Fruit fly (Drosophila melanogaster) whole organism, wandering third instar larva: ENCODE results near the gene Tbcd.

Experiments
- Abd-B ChIP-seq: fragments of >200 bp; optimal IDR thresholded peaks from 2 replicates; lab custom pipeline; 2017; ENCODE audit warnings: missing biosample characterization, missing genetic modification characterization
- CG32264 ChIP-seq: fragments of 200-800 bp; sonication (Bioruptor generic); optimal IDR thresholded peaks from 2 replicates; lab custom pipeline; 2016; ENCODE audit warnings: missing biosample characterization, missing genetic modification characterization
- CG9705 ChIP-seq: fragments of 200-800 bp; sonication (Bioruptor generic); optimal IDR thresholded peaks from 2 replicates; lab custom pipeline; 2018; ENCODE audit warnings: missing biosample characterization, mild to moderate bottlenecking, missing genetic modification characterization
- CrebA ChIP-seq: fragments of 200-800 bp; sonication (Bioruptor generic); optimal IDR thresholded peaks from 2 replicates; lab custom pipeline; 2016; ENCODE audit warnings: missing biosample characterization, mild to moderate bottlenecking, missing genetic modification characterization, borderline replicate concordance
- Dfd ChIP-seq: fragments of >200 bp; optimal IDR thresholded peaks from 2 replicates; lab custom pipeline; 2017; ENCODE audit warnings: missing biosample characterization, missing genetic modification characterization
- Dif ChIP-seq: fragments of 200-275, 200-300 bp; sonication (Bioruptor generic); optimal IDR thresholded peaks from 2 replicates; lab custom pipeline; 2018; ENCODE audit warnings: missing biosample characterization, missing genetic modification characterization; ENCODE audit not compliant: partially characterized antibody
- GATAd ChIP-seq: sonication (Bioruptor generic); optimal IDR thresholded peaks from 2 replicates; lab custom pipeline; 2016; ENCODE audit warnings: missing biosample characterization, missing genetic modification characterization
- HLH106 ChIP-seq: fragments of 200-800 bp; optimal IDR thresholded peaks from 3 replicates; lab custom pipeline; 2019; ENCODE audit warnings: missing biosample characterization, mild to moderate bottlenecking, missing genetic modification characterization, moderate library complexity
- Hnf4 ChIP-seq: fragments of 200-800 bp; sonication (Bioruptor generic); optimal IDR thresholded peaks from 2 replicates; lab custom pipeline; 2016; ENCODE audit warnings: missing biosample characterization, mild to moderate bottlenecking, missing genetic modification characterization
- Hr78 ChIP-seq: fragments of >200 bp; optimal IDR thresholded peaks from 2 replicates; lab custom pipeline; 2017; ENCODE audit warnings: missing biosample characterization, missing genetic modification characterization
- Hr83 ChIP-seq: fragments of 200-300 bp; sonication (Bioruptor generic); optimal IDR thresholded peaks from 2 replicates; lab custom pipeline; 2016; ENCODE audit warnings: missing biosample characterization, mild to moderate bottlenecking, missing genetic modification characterization, moderate library complexity; ENCODE audit not compliant: poor library complexity, severe bottlenecking
- Jra ChIP-seq: sonication (Bioruptor generic); optimal IDR thresholded peaks from 2 replicates; lab custom pipeline; 2016; ENCODE audit warnings: missing biosample characterization, missing genetic modification characterization
- Mio ChIP-seq: sonication (Bioruptor generic); optimal IDR thresholded peaks from 2 replicates; lab custom pipeline; 2016; ENCODE audit warnings: missing biosample characterization, missing genetic modification characterization
- Myc ChIP-seq: fragments of >200 bp; optimal IDR thresholded peaks from 2 replicates; lab custom pipeline; 2017
- N ChIP-seq: fragments of >200 bp; optimal IDR thresholded peaks from 2 replicates; lab custom pipeline; 2018; ENCODE audit warnings: missing biosample characterization, missing external identifiers, missing genetic modification characterization
- OdsH ChIP-seq: fragments of 200-800 bp; sonication (Bioruptor generic); optimal IDR thresholded peaks from 2 replicates; lab custom pipeline; 2016; ENCODE audit warnings: missing biosample characterization, mild to moderate bottlenecking, missing genetic modification characterization
- Rel ChIP-seq, 2 experiments: fragments of 200-800 bp; sonication (Bioruptor generic) in 1 of 2; optimal IDR thresholded peaks; 2 replicates in 1 of 2; 3 replicates in 1 of 2; lab custom pipeline; 2016 to 2019; ENCODE audit warnings: mild to moderate bottlenecking in 2 of 2, missing biosample characterization in 2 of 2, missing genetic modification characterization in 2 of 2, moderate library complexity in 1 of 2
- Sp1 ChIP-seq: fragments of 200-800 bp; sonication (Bioruptor generic); optimal IDR thresholded peaks from 3 replicates; lab custom pipeline; 2019; ENCODE audit warnings: missing biosample characterization, mild to moderate bottlenecking, missing genetic modification characterization, moderate library complexity
- Vsx2 ChIP-seq: fragments of 200-300, 225-300 bp; sonication (Bioruptor generic); optimal IDR thresholded peaks from 2 replicates; lab custom pipeline; 2018; ENCODE audit warnings: missing biosample characterization, missing genetic modification characterization; ENCODE audit not compliant: partially characterized antibody
- br ChIP-seq: fragments of 200-800 bp; sonication (Bioruptor generic); optimal IDR thresholded peaks from 2 replicates; lab custom pipeline; 2016; ENCODE audit warnings: missing biosample characterization, missing genetic modification characterization
- brk ChIP-seq: fragments of 200-800 bp; sonication (Bioruptor generic); optimal IDR thresholded peaks from 2 replicates; lab custom pipeline; 2016; ENCODE audit warnings: missing biosample characterization, mild to moderate bottlenecking, missing genetic modification characterization
- dl ChIP-seq, 2 experiments: fragments of 175-275, 200-275 bp in 1 of 2; fragments of 200-275 bp in 1 of 2; sonication (Bioruptor generic); optimal IDR thresholded peaks; lab custom pipeline; 2018; ENCODE audit warnings: mild to moderate bottlenecking in 2 of 2, missing biosample characterization in 2 of 2, missing genetic modification characterization in 2 of 2, moderate library complexity in 2 of 2; ENCODE audit not compliant: partially characterized antibody in 2 of 2, insufficient read depth in 1 of 2
- dmrt93B ChIP-seq: fragments of 200-800 bp; sonication (Bioruptor generic); optimal IDR thresholded peaks from 2 replicates; lab custom pipeline; 2018; ENCODE audit warnings: missing biosample characterization, mild to moderate bottlenecking, missing genetic modification characterization
- dsf ChIP-seq: sonication (Bioruptor generic); optimal IDR thresholded peaks from 2 replicates; lab custom pipeline; 2016; ENCODE audit warnings: missing biosample characterization, missing genetic modification characterization, borderline replicate concordance
- ey ChIP-seq: fragments of 200-800 bp; sonication (Bioruptor generic); optimal IDR thresholded peaks from 2 replicates; lab custom pipeline; 2016; ENCODE audit warnings: missing biosample characterization, missing genetic modification characterization
- foxo ChIP-seq, 2 experiments: fragments of 200-800 bp; sonication (Bioruptor generic); optimal IDR thresholded peaks; 2 replicates in 1 of 2; 3 replicates in 1 of 2; lab custom pipeline; 2016 to 2017; ENCODE audit warnings: missing biosample characterization in 2 of 2, missing genetic modification characterization in 2 of 2
- fru ChIP-seq: fragments of 200-800 bp; sonication (Bioruptor generic); optimal IDR thresholded peaks from 3 replicates; lab custom pipeline; 2016; ENCODE audit warnings: missing biosample characterization, mild to moderate bottlenecking, missing genetic modification characterization
- h ChIP-seq: fragments of 200-800 bp; sonication (Bioruptor generic); optimal IDR thresholded peaks from 3 replicates; lab custom pipeline; 2016; ENCODE audit warnings: missing biosample characterization, mild to moderate bottlenecking, missing genetic modification characterization
- jim ChIP-seq: fragments of 175-275, 200-325 bp; sonication (Bioruptor generic); optimal IDR thresholded peaks from 2 replicates; lab custom pipeline; 2016; ENCODE audit warnings: missing biosample characterization, mild to moderate bottlenecking, missing genetic modification characterization
- lola ChIP-seq: fragments of >200 bp; optimal IDR thresholded peaks from 2 replicates; lab custom pipeline; 2017; ENCODE audit warnings: missing biosample characterization, missing genetic modification characterization
- pan ChIP-seq: fragments of >200 bp; optimal IDR thresholded peaks from 2 replicates; lab custom pipeline; 2017
- psq ChIP-seq: fragments of 200-800 bp; sonication (Bioruptor generic); optimal IDR thresholded peaks from 3 replicates; lab custom pipeline; 2017; ENCODE audit warnings: missing biosample characterization, mild to moderate bottlenecking, missing genetic modification characterization, moderate library complexity
- rgr ChIP-seq: fragments of 200-800 bp; sonication (Bioruptor generic); optimal IDR thresholded peaks from 3 replicates; lab custom pipeline; 2016; ENCODE audit warnings: missing biosample characterization, mild to moderate bottlenecking, missing genetic modification characterization
- sage ChIP-seq: fragments of 200-800 bp; sonication (Bioruptor generic); optimal IDR thresholded peaks from 2 replicates; lab custom pipeline; 2016; ENCODE audit warnings: missing biosample characterization, mild to moderate bottlenecking, missing genetic modification characterization
- sv ChIP-seq: fragments of 200-800 bp; sonication (Bioruptor generic); optimal IDR thresholded peaks from 3 replicates; lab custom pipeline; 2016; ENCODE audit warnings: missing biosample characterization, missing genetic modification characterization
- tai ChIP-seq: sonication (Bioruptor generic); optimal IDR thresholded peaks from 2 replicates; lab custom pipeline; 2016; ENCODE audit warnings: missing biosample characterization, missing genetic modification characterization
- usp ChIP-seq: fragments of >200 bp; optimal IDR thresholded peaks from 2 replicates; lab custom pipeline; 2017; ENCODE audit warnings: missing biosample characterization, missing genetic modification characterization
- woc ChIP-seq: sonication (Bioruptor generic); optimal IDR thresholded peaks from 2 replicates; lab custom pipeline; 2016; ENCODE audit warnings: missing biosample characterization, mild to moderate bottlenecking, missing genetic modification characterization

Tbcd gene

dm6 chr2L:2162281-2162680, 15.0 kb downstream of the Tbcd start:
- TF ChIP-seq brk (GFP tag; lab: Kevin White, UChicago), result peak; percentile 53
- no peak for TF ChIP-seq sv (GFP tag; lab: Kevin White, UChicago)
- no peak for TF ChIP-seq dmrt93B (GFP tag; lab: Kevin White, UChicago)
- TF ChIP-seq Dif, result peak; percentile 48
- no peak for TF ChIP-seq dsf (GFP tag; lab: Kevin White, UChicago)
- TF ChIP-seq psq (GFP tag; lab: Kevin White, UChicago), result peak; percentile 26
- TF ChIP-seq dl (GFP tag; optimal IDR thresholded peaks at IDR 0.05; lab: Kevin White, UChicago; ENCODE audit: insufficient read depth in 1 of 2, partially characterized antibody in 2 of 2), result peak; percentile 29 to 36
- TF ChIP-seq sage, result peak; percentile 0
- no peak for TF ChIP-seq Rel (GFP tag; optimal IDR thresholded peaks at IDR 0.05; lab: Kevin White, UChicago)
- TF ChIP-seq Rel (tag; optimal IDR thresholded peaks at IDR 0.05; lab: Kevin White, UChicago), result peak; percentile 58
- TF ChIP-seq h (GFP tag; lab: Kevin White, UChicago), result peak; percentile 47
- TF ChIP-seq Sp1 (GFP tag; lab: Kevin White, UChicago), result no peak
- no peak for TF ChIP-seq fru (GFP tag; lab: Kevin White, UChicago)
- TF ChIP-seq Hr83 (GFP tag; lab: Kevin White, UChicago), result peak; percentile 81
- peak; percentile 67 for TF ChIP-seq Vsx2

dm6 chr2L:2162729-2163567, 15.6 kb downstream of the Tbcd start:
- TF ChIP-seq rgr (GFP tag; lab: Kevin White, UChicago) (peak; percentile 2), h (GFP tag; lab: Kevin White, UChicago) (no peak), ey (GFP tag; lab: Kevin White, UChicago) (peak; percentile 20), fru (GFP tag; lab: Kevin White, UChicago) (peak; percentile 45), Dif (peak; percentile 85), dl (GFP tag; optimal IDR thresholded peaks at IDR 0.05; lab: Kevin White, UChicago; ENCODE audit: insufficient read depth in 1 of 2, partially characterized antibody in 2 of 2) (peak; percentile 52 to 79), OdsH (GFP tag; lab: Kevin White, UChicago) (peak; percentile 63), pan (lab: Kevin White, UChicago) (no peak), Vsx2 (peak; percentile 32)

dm6 chr2L:2163568-2163953, 16.2 kb downstream of the Tbcd start:
- TF ChIP-seq foxo (GFP tag; optimal IDR thresholded peaks at IDR 0.05; lab: Kevin White, UChicago), result peak; percentile 87 to 92
- peak; percentile 86 for TF ChIP-seq rgr (GFP tag; lab: Kevin White, UChicago)
- TF ChIP-seq N, result no peak
- TF ChIP-seq Rel (GFP tag; optimal IDR thresholded peaks at IDR 0.05; lab: Kevin White, UChicago), result peak; percentile 67
- peak; percentile 71 for TF ChIP-seq Rel (tag; optimal IDR thresholded peaks at IDR 0.05; lab: Kevin White, UChicago)
- peak; percentile 62 for TF ChIP-seq sage
- peak; percentile 85 for TF ChIP-seq jim (GFP tag; lab: Kevin White, UChicago)
- no peak for TF ChIP-seq GATAd
- peak; percentile 77 for TF ChIP-seq Hnf4 (GFP tag; lab: Kevin White, UChicago)
- no peak for TF ChIP-seq CrebA
- TF ChIP-seq woc (GFP tag; lab: Kevin White, UChicago), result peak; percentile 94
- peak; percentile 71 for TF ChIP-seq CG9705 (GFP tag; lab: Kevin White, UChicago)
- TF ChIP-seq psq (GFP tag; lab: Kevin White, UChicago), result peak; percentile 95
- TF ChIP-seq Dfd, result no peak
- TF ChIP-seq usp (GFP tag; lab: Kevin White, UChicago), result no peak
- TF ChIP-seq Sp1 (GFP tag; lab: Kevin White, UChicago), result peak; percentile 93
- TF ChIP-seq Dif, result peak; percentile 32
- TF ChIP-seq dmrt93B (GFP tag; lab: Kevin White, UChicago), result peak; percentile 86
- TF ChIP-seq tai, result no peak
- TF ChIP-seq HLH106 (tag; lab: Kevin White, UChicago), result peak; percentile 92
- TF ChIP-seq Jra, result peak; percentile 87
- no peak for TF ChIP-seq pan (lab: Kevin White, UChicago)
- TF ChIP-seq OdsH (GFP tag; lab: Kevin White, UChicago), result peak; percentile 88
- peak; percentile 34 for TF ChIP-seq Mio (GFP tag; lab: Kevin White, UChicago)
- TF ChIP-seq fru (GFP tag; lab: Kevin White, UChicago), result peak; percentile 97
- peak in 1 of 2 experiments; percentile 57 for TF ChIP-seq dl (GFP tag; optimal IDR thresholded peaks at IDR 0.05; lab: Kevin White, UChicago; ENCODE audit: insufficient read depth in 1 of 2, partially characterized antibody in 2 of 2)
- peak; percentile 61 for TF ChIP-seq dsf (GFP tag; lab: Kevin White, UChicago)
- peak; percentile 73 for TF ChIP-seq sv (GFP tag; lab: Kevin White, UChicago)
- peak; percentile 63 for TF ChIP-seq brk (GFP tag; lab: Kevin White, UChicago)
- no peak for TF ChIP-seq Hr78 (GFP tag; lab: Kevin White, UChicago)
- TF ChIP-seq Abd-B (GFP tag; lab: Kevin White, UChicago), result no peak
- peak; percentile 93 for TF ChIP-seq ey (GFP tag; lab: Kevin White, UChicago)
- TF ChIP-seq Hr83 (GFP tag; lab: Kevin White, UChicago), result peak; percentile 72
- peak; percentile 97 for TF ChIP-seq br (GFP tag; lab: Kevin White, UChicago)
- TF ChIP-seq CG32264 (GFP tag; lab: Kevin White, UChicago), result peak; percentile 68
- TF ChIP-seq Myc (lab: Kevin White, UChicago), result no peak
- TF ChIP-seq Vsx2, result peak; percentile 53
- TF ChIP-seq lola, result no peak
- TF ChIP-seq h (GFP tag; lab: Kevin White, UChicago), result peak; percentile 93
